Worm (Caenorhabditis elegans) whole organism, young adult: ENCODE results near the gene srv-9.

Experiments used
- ama-1 ChIP-seq, 3 experiments: fragments of 150-350 bp in 1 of 3; sonication (generic microtip) in 2 of 3; optimal IDR thresholded peaks; 2 replicates each; lab custom pipeline; 2014 to 2018; ENCODE audit warnings: missing biosample characterization in 2 of 3, missing genetic modification characterization in 2 of 3, missing genetic modification reagents in 2 of 3
- lin-40 ChIP-seq: sonication (generic microtip); optimal IDR thresholded peaks from 2 replicates; lab custom pipeline; 2016; ENCODE audit warnings: missing genetic modification characterization, mild to moderate bottlenecking, missing compliant biosample characterization, missing genotype, missing genetic modification reagents
- lin-54 ChIP-seq: fragments of 200-800 bp; sonication (Bioruptor generic); optimal IDR thresholded peaks from 2 replicates; lab custom pipeline; 2018; ENCODE audit warnings: mild to moderate bottlenecking, missing genetic modification characterization, missing compliant biosample characterization
- mel-28 ChIP-seq: sonication (generic microtip); optimal IDR thresholded peaks from 2 replicates; lab custom pipeline; 2016; ENCODE audit warnings: borderline replicate concordance, mild to moderate bottlenecking, missing genetic modification characterization, missing compliant biosample characterization
- unc-62 ChIP-seq: fragments of 150-350 bp; optimal IDR thresholded peaks from 2 replicates; lab custom pipeline; 2014; ENCODE audit warnings: missing biosample characterization, missing genetic modification reagents, missing genetic modification characterization

ce11 chrV:13406511-13406910 is 16.4 kb downstream of the srv-9 start, which contains the start of gene F53F1.2:
- TF ChIP-seq mel-28 = no peak
- TF ChIP-seq unc-62 = no peak
- TF ChIP-seq ama-1 (optimal IDR thresholded peaks at IDR 0.05; lab: Kevin White, UChicago) = no peak
- no peak for TF ChIP-seq ama-1 (GFP tag; optimal IDR thresholded peaks at IDR 0.05; lab: Kevin White, UChicago)
- TF ChIP-seq lin-40 (tag; lab: Kevin White, UChicago) = no peak
- TF ChIP-seq lin-54 (GFP tag; lab: Kevin White, UChicago) = no peak
